Worm (Caenorhabditis elegans): Measurements from ENCODE around the gene acl-5.

- no peak for TF ChIP-seq mab-5 (tag; optimal IDR thresholded peaks at IDR 0.05)
- TF ChIP-seq zag-1 (tag; optimal IDR thresholded peaks at IDR 0.05) = no peak
These were observed 26.6 kb upstream of the acl-5 start for ce11 chrX:10353857-10354256.

Measured in whole organism, L2 larva.